Worm (Caenorhabditis elegans): Measurements from ENCODE around the gene clec-86.

The clec-86 gene

ce11 chrX:7181627-7182026 is 42.0 kb downstream of the clec-86 start (continued):
- peak; percentile 86 for TF ChIP-seq nhr-237 (tag; optimal IDR thresholded peaks at IDR 0.05)
- peak; percentile 41 for TF ChIP-seq hlh-4 (tag; optimal IDR thresholded peaks at IDR 0.05)
- peak; percentile 92 for TF ChIP-seq elt-2 (tag; optimal IDR thresholded peaks at IDR 0.05)
- TF ChIP-seq nhr-84 (tag; optimal IDR thresholded peaks at IDR 0.05) = no peak
- peak; percentile 66 for TF ChIP-seq lir-3 (tag; optimal IDR thresholded peaks at IDR 0.05; ENCODE audit: poor library complexity)
- TF ChIP-seq tlp-1 (tag; optimal IDR thresholded peaks at IDR 0.05) = no peak
- TF ChIP-seq ama-1 (optimal IDR thresholded peaks at IDR 0.05) = no peak
- no peak for TF ChIP-seq nhr-28 (tag; optimal IDR thresholded peaks at IDR 0.05)
- TF ChIP-seq Y116A8C.19 (tag; optimal IDR thresholded peaks at IDR 0.05; ENCODE audit: borderline replicate concordance) = no peak
- no peak for TF ChIP-seq F16B12.6 (tag; optimal IDR thresholded peaks at IDR 0.05)
- no peak for TF ChIP-seq mab-9 (GFP tag; IDR thresholded peaks at IDR 0.05)
- TF ChIP-seq ets-5 (GFP tag; IDR thresholded peaks at IDR 0.05) = no peak

- no peak for TF ChIP-seq nhr-12 (tag; optimal IDR thresholded peaks at IDR 0.05)
- no peak for TF ChIP-seq aly-2 (tag; optimal IDR thresholded peaks at IDR 0.05)
- no peak for TF ChIP-seq lin-14 (GFP tag; optimal IDR thresholded peaks at IDR 0.05)
- no peak for TF ChIP-seq snu-23 (GFP tag; optimal IDR thresholded peaks at IDR 0.05)
- TF ChIP-seq F16B12.6 (tag; optimal IDR thresholded peaks at IDR 0.05) = no peak
- no peak for TF ChIP-seq fkh-10 (GFP tag; optimal IDR thresholded peaks at IDR 0.05)
- no peak for TF ChIP-seq sup-37 (GFP tag; optimal IDR thresholded peaks at IDR 0.05)
- no peak for TF ChIP-seq ets-5 (GFP tag; IDR thresholded peaks at IDR 0.05)
- no peak for TF ChIP-seq rnt-1 (tag; optimal IDR thresholded peaks at IDR 0.05)
- no peak for TF ChIP-seq mab-9 (GFP tag; IDR thresholded peaks at IDR 0.05)
- no peak for TF ChIP-seq pax-3 (tag; optimal IDR thresholded peaks at IDR 0.05)
- no peak for TF ChIP-seq tbx-2 (tag; optimal IDR thresholded peaks at IDR 0.05)
- no peak for TF ChIP-seq ceh-63 (GFP tag; optimal IDR thresholded peaks at IDR 0.05)
- TF ChIP-seq mef-2 (tag; optimal IDR thresholded peaks at IDR 0.05) = no peak
- TF ChIP-seq C16A3.4 (tag; optimal IDR thresholded peaks at IDR 0.05) = no peak
- TF ChIP-seq egl-27 (tag; optimal IDR thresholded peaks at IDR 0.05) = no peak
- TF ChIP-seq skn-1 (tag; optimal IDR thresholded peaks at IDR 0.05) = no peak
- no peak for TF ChIP-seq zag-1 (tag; optimal IDR thresholded peaks at IDR 0.05)
These were observed 47.9 kb downstream of the clec-86 start, which contains the start of gene C55B6.4 for ce11 chrX:7187602-7188001. Gene C55B6.4 (minus strand): TSS chrX:7187702.
